Fruit fly (Drosophila melanogaster): ENCODE results near the gene Tom40.

Tom40 gene

dm6 chrX:7698000-7698896, 38.4 kb upstream of the Tom40 start (continued):
- TF ChIP-seq Met (GFP tag; optimal IDR thresholded peaks at IDR 0.05) (peak; percentile 98), Smox (GFP tag; optimal IDR thresholded peaks at IDR 0.05) (peak; percentile 97), Lpt (GFP tag; optimal IDR thresholded peaks at IDR 0.05) (peak; percentile 90), achi (GFP tag; optimal IDR thresholded peaks at IDR 0.05) (peak; percentile 93), CG9139 (GFP tag; optimal IDR thresholded peaks at IDR 0.05) (peak; percentile 65), vri (GFP tag; optimal IDR thresholded peaks at IDR 0.05) (peak; percentile 89), CG10669 (GFP tag; optimal IDR thresholded peaks at IDR 0.05) (peak; percentile 89), dac (GFP tag; optimal IDR thresholded peaks at IDR 0.05) (peak; percentile 72), CG11762 (GFP tag; optimal IDR thresholded peaks at IDR 0.05; ENCODE audit: insufficient read depth) (peak; percentile 92), Hr4 (GFP tag; optimal IDR thresholded peaks at IDR 0.05) (peak; percentile 94), CG3032 (tag; optimal IDR thresholded peaks at IDR 0.05) (peak; percentile 90), CG11902 (GFP tag; optimal IDR thresholded peaks at IDR 0.05) (peak; percentile 87), Sox15 (GFP tag; optimal IDR thresholded peaks at IDR 0.05) (peak; percentile 86), CG7368 (GFP tag; optimal IDR thresholded peaks at IDR 0.05) (peak; percentile 89), cyc (GFP tag; optimal IDR thresholded peaks at IDR 0.05) (peak; percentile 97), CG6854 (GFP tag; optimal IDR thresholded peaks at IDR 0.05) (peak; percentile 91), CG8319 (GFP tag; optimal IDR thresholded peaks at IDR 0.05) (peak; percentile 87), Blimp-1 (GFP tag; optimal IDR thresholded peaks at IDR 0.05) (peak; percentile 92), CG6792 (GFP tag; optimal IDR thresholded peaks at IDR 0.05) (peak; percentile 94), CG6808 (GFP tag; optimal IDR thresholded peaks at IDR 0.05) (peak; percentile 86), CG3919 (GFP tag; optimal IDR thresholded peaks at IDR 0.05) (peak; percentile 92)

dm6 chrX:7699584-7700238, 37.0 kb upstream of the Tom40 start:
- TF ChIP-seq Hr4 (GFP tag; optimal IDR thresholded peaks at IDR 0.05) (no peak), spab (GFP tag; optimal IDR thresholded peaks at IDR 0.05) (no peak), CG8319 (GFP tag; optimal IDR thresholded peaks at IDR 0.05) (no peak), Eip75B (GFP tag; optimal IDR thresholded peaks at IDR 0.05) (no peak), CG11294 (GFP tag; IDR thresholded peaks at IDR 0.05) (no peak), CG6792 (GFP tag; optimal IDR thresholded peaks at IDR 0.05) (no peak), CG6854 (GFP tag; optimal IDR thresholded peaks at IDR 0.05) (no peak), Gug (GFP tag; IDR thresholded peaks at IDR 0.05) (no peak), Sox14 (GFP tag; optimal IDR thresholded peaks at IDR 0.05) (no peak), Hr39 (GFP tag; optimal IDR thresholded peaks at IDR 0.05) (no peak), CG9139 (GFP tag; optimal IDR thresholded peaks at IDR 0.05) (no peak), CG6808 (GFP tag; optimal IDR thresholded peaks at IDR 0.05) (peak; percentile 32), CG8119 (GFP tag; IDR thresholded peaks at IDR 0.05) (peak; percentile 43; the same call in 2 of the 3 replicates), Blimp-1 (GFP tag; optimal IDR thresholded peaks at IDR 0.05) (no peak), Eip78C (GFP tag) (no peak), dsx (GFP tag; optimal IDR thresholded peaks at IDR 0.05; ENCODE audit: poor library complexity, severe bottlenecking) (no peak), svp (GFP tag) (no peak), CG8632 (GFP tag; optimal IDR thresholded peaks at IDR 0.05) (no peak), esn (GFP tag; optimal IDR thresholded peaks at IDR 0.05) (no peak), Lpt (GFP tag; optimal IDR thresholded peaks at IDR 0.05) (no peak), achi (GFP tag; optimal IDR thresholded peaks at IDR 0.05) (no peak), pdm3 (GFP tag; optimal IDR thresholded peaks at IDR 0.05) (no peak), CG10669 (GFP tag; optimal IDR thresholded peaks at IDR 0.05) (no peak), Ets96B (tag; optimal IDR thresholded peaks at IDR 0.05) (no peak), CG15336 (GFP tag; IDR thresholded peaks at IDR 0.05) (peak; percentile 62), cyc (GFP tag; optimal IDR thresholded peaks at IDR 0.05) (no peak), eg (GFP tag; IDR thresholded peaks at IDR 0.05) (peak; percentile 65), CG4318 (GFP tag; optimal IDR thresholded peaks at IDR 0.05) (no peak), fd85E (GFP tag; optimal IDR thresholded peaks at IDR 0.05) (no peak), CG7368 (GFP tag; optimal IDR thresholded peaks at IDR 0.05) (no peak), Hr38 (GFP tag; optimal IDR thresholded peaks at IDR 0.05) (no peak), ss (GFP tag; optimal IDR thresholded peaks at IDR 0.05) (peak in 1 of 2 experiments; percentile 36), Smox (GFP tag; optimal IDR thresholded peaks at IDR 0.05) (no peak), CG11902 (GFP tag; optimal IDR thresholded peaks at IDR 0.05) (no peak), CG34406 (GFP tag; optimal IDR thresholded peaks at IDR 0.05) (no peak), fd59A (GFP tag; optimal IDR thresholded peaks at IDR 0.05) (no peak), CG11762 (GFP tag; optimal IDR thresholded peaks at IDR 0.05; ENCODE audit: insufficient read depth) (no peak), CG6276 (GFP tag; optimal IDR thresholded peaks at IDR 0.05) (peak; percentile 67), Ets21C (GFP tag; optimal IDR thresholded peaks at IDR 0.05) (no peak)
